Worm (Caenorhabditis elegans): ENCODE measurements around the gene srz-101.

The srz-101 gene

ce11 chrV:16668473-16668872 lies 26.2 kb upstream of the srz-101 start, which contains the start of gene F14F8.9:
Gene F14F8.9, minus strand, starts transcription at chrV:16668573.
- TF ChIP-seq T22C8.4 (GFP tag; IDR thresholded peaks at IDR 0.05) (no peak), tab-1 (GFP tag; IDR thresholded peaks at IDR 0.05) (no peak), ztf-29 (GFP tag; IDR thresholded peaks at IDR 0.05) (no peak), ref-1 (GFP tag; conservative IDR thresholded peaks at IDR 0.05) (no peak), flt-1 (GFP tag; IDR thresholded peaks at IDR 0.05) (no peak), ztf-23 (GFP tag; IDR thresholded peaks at IDR 0.05) (no peak), med-1 (GFP tag; optimal IDR thresholded peaks at IDR 0.05; ENCODE audit: insufficient read depth) (no peak), klf-2 (GFP tag; conservative IDR thresholded peaks at IDR 0.05) (no peak), cog-1 (tag; optimal IDR thresholded peaks at IDR 0.05) (no peak)

ce11 chrV:16671190-16671589 lies 23.4 kb upstream of the srz-101 start, which contains the start of gene str-61:
Gene str-61, minus strand, starts transcription at chrV:16671290.
- TF ChIP-seq cog-1 (tag; optimal IDR thresholded peaks at IDR 0.05) (no peak), med-1 (GFP tag; optimal IDR thresholded peaks at IDR 0.05; ENCODE audit: insufficient read depth) (no peak), ztf-23 (GFP tag; IDR thresholded peaks at IDR 0.05) (no peak), tab-1 (GFP tag; IDR thresholded peaks at IDR 0.05) (no peak), flt-1 (GFP tag; IDR thresholded peaks at IDR 0.05) (no peak), ref-1 (GFP tag; conservative IDR thresholded peaks at IDR 0.05) (no peak), ztf-29 (GFP tag; IDR thresholded peaks at IDR 0.05) (no peak)

DNA sequence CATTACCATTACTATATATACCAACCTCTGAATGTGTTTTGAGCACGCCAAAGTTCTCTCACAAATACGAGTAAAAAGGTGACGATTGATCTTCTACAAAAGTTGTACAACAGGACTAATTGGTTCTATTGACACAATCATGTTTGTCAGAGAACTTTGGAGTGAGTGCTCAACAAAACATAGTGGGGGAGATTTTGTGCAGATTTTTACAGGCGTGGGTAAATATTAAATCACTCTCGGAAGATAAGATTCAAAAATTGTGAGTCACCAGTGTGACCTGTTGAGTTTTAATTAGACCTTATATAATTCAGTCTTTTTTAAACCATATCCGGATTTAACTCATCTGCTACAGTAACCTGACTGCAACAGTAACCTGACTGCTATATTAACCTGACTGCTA lies 22.4 kb upstream of the srz-101 start, which contains the start of gene F14F8.8:
TSS of gene F14F8.8 (minus strand) at position 101 of the 400 bp plus-strand sequence.
- TF ChIP-seq T22C8.4 (GFP tag; IDR thresholded peaks at IDR 0.05) (no peak), flt-1 (GFP tag; IDR thresholded peaks at IDR 0.05) (no peak), ztf-23 (GFP tag; IDR thresholded peaks at IDR 0.05) (no peak), ztf-29 (GFP tag; IDR thresholded peaks at IDR 0.05) (no peak), ref-1 (GFP tag; conservative IDR thresholded peaks at IDR 0.05) (no peak), klf-2 (GFP tag; conservative IDR thresholded peaks at IDR 0.05) (no peak), med-1 (GFP tag; optimal IDR thresholded peaks at IDR 0.05; ENCODE audit: insufficient read depth) (no peak), cog-1 (tag; optimal IDR thresholded peaks at IDR 0.05) (no peak), tab-1 (GFP tag; IDR thresholded peaks at IDR 0.05) (no peak)

DNA sequence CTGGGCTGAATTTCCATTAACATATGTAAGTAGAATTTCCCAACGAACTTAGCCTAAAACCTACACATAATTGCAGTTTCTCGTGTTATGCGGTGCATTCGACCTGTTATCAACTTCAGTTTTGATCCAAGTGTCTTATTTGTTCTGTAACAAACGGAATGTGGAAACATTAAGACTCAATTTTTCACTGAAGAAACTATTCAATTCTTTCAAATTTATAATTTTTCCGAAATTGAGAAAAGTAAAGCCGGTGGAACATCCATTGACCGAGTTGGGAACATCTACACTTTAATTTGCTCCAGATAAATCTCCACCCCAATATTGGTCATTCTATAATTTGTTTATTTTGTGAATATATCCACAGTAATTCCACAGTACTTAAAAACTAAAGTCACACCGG lies 20.2 kb upstream of the srz-101 start:
- TF ChIP-seq ztf-29 (GFP tag; IDR thresholded peaks at IDR 0.05), result no peak
- TF ChIP-seq ztf-23 (GFP tag; IDR thresholded peaks at IDR 0.05), result no peak
- TF ChIP-seq cog-1 (tag; optimal IDR thresholded peaks at IDR 0.05), result no peak
- no peak for TF ChIP-seq tab-1 (GFP tag; IDR thresholded peaks at IDR 0.05)
- no peak for TF ChIP-seq klf-2 (GFP tag; conservative IDR thresholded peaks at IDR 0.05)
- TF ChIP-seq ref-1 (GFP tag; conservative IDR thresholded peaks at IDR 0.05), result no peak
- no peak for TF ChIP-seq T22C8.4 (GFP tag; IDR thresholded peaks at IDR 0.05)
- TF ChIP-seq flt-1 (GFP tag; IDR thresholded peaks at IDR 0.05), result no peak
- no peak for TF ChIP-seq med-1 (GFP tag; optimal IDR thresholded peaks at IDR 0.05; ENCODE audit: insufficient read depth)

DNA sequence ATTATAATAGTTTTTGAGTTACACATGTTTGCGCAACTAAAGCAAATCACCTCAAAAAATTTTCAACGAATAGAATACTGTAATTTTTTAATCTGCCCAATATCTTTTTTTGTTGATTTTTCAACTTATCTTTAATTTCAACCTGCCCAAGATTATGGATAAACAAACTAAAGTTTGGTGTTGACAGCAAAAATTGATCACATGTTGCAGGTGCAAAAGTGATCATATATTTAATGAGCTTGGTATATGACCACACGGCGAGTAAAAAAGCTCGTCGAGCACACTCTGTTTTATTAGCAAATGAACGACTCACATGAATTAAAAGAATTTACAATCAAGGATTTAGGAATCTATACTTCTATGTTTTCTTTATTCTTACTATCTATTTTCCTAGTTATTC lies 19.1 kb upstream of the srz-101 start, which contains the start of gene srz-1:
TSS of gene srz-1 (plus strand) at position 301 of the 400 bp plus-strand sequence.
- TF ChIP-seq ztf-29 (GFP tag; IDR thresholded peaks at IDR 0.05) (no peak), ztf-23 (GFP tag; IDR thresholded peaks at IDR 0.05) (no peak), klf-2 (GFP tag; conservative IDR thresholded peaks at IDR 0.05) (no peak), tab-1 (GFP tag; IDR thresholded peaks at IDR 0.05) (no peak), cog-1 (tag; optimal IDR thresholded peaks at IDR 0.05) (no peak), med-1 (GFP tag; optimal IDR thresholded peaks at IDR 0.05; ENCODE audit: insufficient read depth) (no peak), flt-1 (GFP tag; IDR thresholded peaks at IDR 0.05) (no peak), ref-1 (GFP tag; conservative IDR thresholded peaks at IDR 0.05) (no peak), T22C8.4 (GFP tag; IDR thresholded peaks at IDR 0.05) (no peak)

DNA sequence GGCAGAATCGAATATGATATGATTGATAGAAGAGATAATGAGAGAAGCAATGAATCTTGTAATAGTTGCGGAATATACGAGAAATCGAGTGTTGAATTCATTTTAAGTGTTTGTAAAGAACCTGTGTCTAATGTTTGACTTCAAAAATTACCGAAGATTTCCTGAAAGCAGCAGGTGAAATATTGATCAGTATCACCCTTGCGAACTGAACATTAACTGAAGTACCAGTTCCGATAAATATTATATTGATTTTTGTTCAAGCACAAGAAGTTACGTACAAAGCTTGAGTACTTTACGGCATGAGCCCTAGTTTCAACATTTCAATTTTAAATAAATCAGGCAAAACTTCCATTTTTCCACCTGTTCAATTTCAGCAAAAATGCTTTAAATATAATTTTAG lies 15.4 kb upstream of the srz-101 start, which contains the start of gene srz-103:
TSS of gene srz-103 (minus strand) at position 101 of the 400 bp plus-strand sequence.
- TF ChIP-seq T22C8.4 (GFP tag; IDR thresholded peaks at IDR 0.05) (no peak), klf-2 (GFP tag; conservative IDR thresholded peaks at IDR 0.05) (no peak)

DNA sequence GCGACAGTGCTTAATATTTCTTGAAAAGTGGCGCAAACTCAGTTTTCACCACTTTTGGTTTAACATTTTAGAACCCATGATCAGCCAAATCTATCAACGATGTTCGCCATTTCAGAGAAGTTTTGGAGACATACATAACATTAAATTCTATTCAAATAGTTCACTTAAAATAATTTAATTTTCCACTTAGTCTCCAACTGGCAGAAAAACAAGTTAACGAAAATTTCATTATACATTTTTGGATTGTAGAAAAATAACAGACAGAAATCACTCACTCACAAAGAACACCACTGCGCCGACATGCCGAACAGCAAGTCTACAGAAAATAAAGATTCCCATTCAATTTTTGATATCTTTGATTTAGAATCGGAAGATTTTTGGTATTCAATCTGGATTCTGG lies 14.7 kb upstream of the srz-101 start, which contains the start of gene srw-44:
TSS of gene srw-44 (plus strand) at position 301 of the 400 bp plus-strand sequence.
- TF ChIP-seq flt-1 (GFP tag; IDR thresholded peaks at IDR 0.05), result no peak
- TF ChIP-seq ztf-29 (GFP tag; IDR thresholded peaks at IDR 0.05), result no peak
- no peak for TF ChIP-seq med-1 (GFP tag; optimal IDR thresholded peaks at IDR 0.05; ENCODE audit: insufficient read depth)

ce11 chrV:16682886-16683285 lies 11.8 kb upstream of the srz-101 start, which contains the start of gene srw-36:
Gene srw-36, plus strand, starts transcription at chrV:16683186.
- TF ChIP-seq klf-2 (GFP tag; conservative IDR thresholded peaks at IDR 0.05) (no peak), tab-1 (GFP tag; IDR thresholded peaks at IDR 0.05) (no peak), ref-1 (GFP tag; conservative IDR thresholded peaks at IDR 0.05) (no peak), ztf-29 (GFP tag; IDR thresholded peaks at IDR 0.05) (no peak), flt-1 (GFP tag; IDR thresholded peaks at IDR 0.05) (no peak), med-1 (GFP tag; optimal IDR thresholded peaks at IDR 0.05; ENCODE audit: insufficient read depth) (no peak), ztf-23 (GFP tag; IDR thresholded peaks at IDR 0.05) (no peak), T22C8.4 (GFP tag; IDR thresholded peaks at IDR 0.05) (no peak)

- TF ChIP-seq klf-2 (GFP tag; conservative IDR thresholded peaks at IDR 0.05) (no peak), flt-1 (GFP tag; IDR thresholded peaks at IDR 0.05) (no peak), cog-1 (tag; optimal IDR thresholded peaks at IDR 0.05) (no peak), med-1 (GFP tag; optimal IDR thresholded peaks at IDR 0.05; ENCODE audit: insufficient read depth) (no peak), T22C8.4 (GFP tag; IDR thresholded peaks at IDR 0.05) (no peak), ref-1 (GFP tag; conservative IDR thresholded peaks at IDR 0.05) (no peak), ztf-29 (GFP tag; IDR thresholded peaks at IDR 0.05) (no peak), tab-1 (GFP tag; IDR thresholded peaks at IDR 0.05) (no peak), ztf-23 (GFP tag; IDR thresholded peaks at IDR 0.05) (no peak)
Measured at ce11 chrV:16683359-16683758, 11.3 kb upstream of the srz-101 start.

ce11 chrV:16685725-16686124 lies 8.9 kb upstream of the srz-101 start, which contains the start of gene srw-43:
Gene srw-43, plus strand, starts transcription at chrV:16686025.
- no peak for TF ChIP-seq ref-1 (GFP tag; conservative IDR thresholded peaks at IDR 0.05)
- TF ChIP-seq med-1 (GFP tag; optimal IDR thresholded peaks at IDR 0.05; ENCODE audit: insufficient read depth), result no peak
- TF ChIP-seq ztf-23 (GFP tag; IDR thresholded peaks at IDR 0.05), result no peak
- TF ChIP-seq ztf-29 (GFP tag; IDR thresholded peaks at IDR 0.05), result no peak
- no peak for TF ChIP-seq T22C8.4 (GFP tag; IDR thresholded peaks at IDR 0.05)
- no peak for TF ChIP-seq klf-2 (GFP tag; conservative IDR thresholded peaks at IDR 0.05)
- no peak for TF ChIP-seq flt-1 (GFP tag; IDR thresholded peaks at IDR 0.05)
- no peak for TF ChIP-seq cog-1 (tag; optimal IDR thresholded peaks at IDR 0.05)
- TF ChIP-seq tab-1 (GFP tag; IDR thresholded peaks at IDR 0.05), result no peak
